Worm (Caenorhabditis elegans) whole organism, mixed stage, embryonic: ENCODE results near the gene aakb-2.

ENCODE experiments used
- elt-3 ChIP-seq: fragments of 150-350 bp; optimal IDR thresholded peaks from 2 replicates; lab custom pipeline; 2014; ENCODE audit warnings: missing biosample characterization, missing genetic modification characterization
- lsy-2 ChIP-seq: fragments of 150-350 bp; optimal IDR thresholded peaks from 2 replicates; lab custom pipeline; 2014; ENCODE audit warnings: missing biosample characterization, missing genetic modification characterization
- nhr-237 ChIP-seq: fragments of 150-350 bp; optimal IDR thresholded peaks from 2 replicates; lab custom pipeline; 2014; ENCODE audit warnings: missing biosample characterization, missing genetic modification characterization

DNA sequence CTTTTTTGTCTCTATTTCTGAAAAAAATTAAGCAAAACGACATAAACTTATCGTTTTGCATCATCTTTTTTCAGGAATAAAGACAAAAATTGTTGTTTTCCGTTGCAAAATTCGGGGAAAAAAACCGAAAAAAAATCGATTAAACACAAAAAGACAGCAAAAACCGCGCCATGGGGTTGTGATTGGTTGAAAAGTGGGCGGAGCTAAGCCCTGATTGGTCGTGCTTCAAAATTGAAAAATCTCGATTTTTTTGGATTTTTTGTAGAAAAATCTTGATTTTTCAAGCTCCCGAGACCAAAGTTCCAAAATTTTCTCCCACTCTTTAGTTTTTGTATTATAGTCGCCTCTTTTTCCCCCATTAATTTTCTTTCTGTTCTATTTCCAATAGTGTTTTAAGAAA lies 1.4 kb downstream of the aakb-2 start:
- TF ChIP-seq elt-3 (tag; lab: Kevin White, UChicago): no peak
- no peak for TF ChIP-seq nhr-237 (tag; lab: Kevin White, UChicago)
- no peak for TF ChIP-seq lsy-2 (tag; lab: Kevin White, UChicago)
